Worm (Caenorhabditis elegans) whole organism, L2 larva: ENCODE data around the gene sri-46.

ENCODE experiments used
- C34F6.9 ChIP-seq: fragments of 150-350 bp; optimal IDR thresholded peaks from 2 replicates; lab custom pipeline; 2014; ENCODE audit warnings: missing biosample characterization, missing genetic modification characterization
- F13H6.1 ChIP-seq: sonication (generic microtip); optimal IDR thresholded peaks from 2 replicates; lab custom pipeline; 2016; ENCODE audit warnings: missing genetic modification characterization, missing compliant biosample characterization
- R02D3.7 ChIP-seq: fragments of 150-350 bp; optimal IDR thresholded peaks from 2 replicates; lab custom pipeline; 2014; ENCODE audit warnings: missing biosample characterization, missing genetic modification characterization
- ZK546.5 ChIP-seq: sonication (generic microtip); optimal IDR thresholded peaks from 2 replicates; lab custom pipeline; 2017; ENCODE audit warnings: missing biosample characterization, missing genetic modification characterization
- alr-1 ChIP-seq: fragments of 150-350 bp; optimal IDR thresholded peaks from 2 replicates; lab custom pipeline; 2014; ENCODE audit warnings: missing biosample characterization, missing genetic modification characterization
- blmp-1 ChIP-seq: sonication (generic microtip); optimal IDR thresholded peaks from 2 replicates; lab custom pipeline; 2017; ENCODE audit warnings: missing genetic modification characterization, mild to moderate bottlenecking, missing compliant biosample characterization, antibody characterized with exemption, moderate library complexity; ENCODE audit not compliant: insufficient read depth
- ceh-16 ChIP-seq: fragments of 150-350 bp; optimal IDR thresholded peaks from 2 replicates; lab custom pipeline; 2014; ENCODE audit warnings: missing biosample characterization, missing genetic modification characterization
- crh-2 ChIP-seq: sonication (generic microtip); optimal IDR thresholded peaks from 2 replicates; lab custom pipeline; 2017; ENCODE audit warnings: missing biosample characterization, missing genetic modification characterization
- dmd-4 ChIP-seq: sonication (generic microtip); optimal IDR thresholded peaks from 2 replicates; lab custom pipeline; 2017; ENCODE audit warnings: missing biosample characterization, missing genetic modification characterization
- elt-1 ChIP-seq: fragments of 150-350 bp; optimal IDR thresholded peaks from 2 replicates; lab custom pipeline; 2014; ENCODE audit warnings: missing biosample characterization, missing genetic modification characterization
- elt-3 ChIP-seq: sonication (generic microtip); optimal IDR thresholded peaks from 2 replicates; lab custom pipeline; 2017; ENCODE audit warnings: missing biosample characterization, missing genetic modification characterization
- lin-13 ChIP-seq: fragments of 150-350 bp; optimal IDR thresholded peaks from 2 replicates; lab custom pipeline; 2014; ENCODE audit warnings: missing biosample characterization, missing genetic modification reagents, missing genetic modification characterization
- lsy-2 ChIP-seq, 2 experiments: fragments of 150-350 bp in 1 of 2; sonication (generic microtip) in 1 of 2; optimal IDR thresholded peaks; 2 replicates each; lab custom pipeline; 2014 to 2017; ENCODE audit warnings: missing biosample characterization in 2 of 2, missing genetic modification characterization in 2 of 2
- nhr-12 ChIP-seq: fragments of 150-350 bp; optimal IDR thresholded peaks from 2 replicates; lab custom pipeline; 2014; ENCODE audit warnings: missing biosample characterization, missing genetic modification characterization
- nhr-129 ChIP-seq: fragments of 150-350 bp; optimal IDR thresholded peaks from 2 replicates; lab custom pipeline; 2014; ENCODE audit warnings: missing biosample characterization, missing genetic modification characterization
- nhr-237 ChIP-seq: fragments of 150-350 bp; optimal IDR thresholded peaks from 2 replicates; lab custom pipeline; 2014; ENCODE audit warnings: missing biosample characterization, missing genetic modification characterization
- nhr-25 ChIP-seq: fragments of 150-350 bp; sonication (generic microtip); optimal IDR thresholded peaks from 3 replicates; lab custom pipeline; 2014; ENCODE audit warnings: missing biosample characterization, missing genetic modification characterization
- nhr-77 ChIP-seq: fragments of 150-350 bp; optimal IDR thresholded peaks from 2 replicates; lab custom pipeline; 2014; ENCODE audit warnings: missing biosample characterization, missing genetic modification characterization
- skn-1 ChIP-seq: sonication (generic microtip); optimal IDR thresholded peaks from 2 replicates; lab custom pipeline; 2017; ENCODE audit warnings: missing biosample characterization, missing genetic modification characterization
- sma-3 ChIP-seq: sonication (generic microtip); optimal IDR thresholded peaks from 2 replicates; lab custom pipeline; 2016; ENCODE audit warnings: missing genetic modification reagents, missing genetic modification characterization, missing compliant biosample characterization
- sma-9 ChIP-seq, 2 experiments: fragments of 150-350 bp in 1 of 2; sonication (generic microtip) in 1 of 2; optimal IDR thresholded peaks; 2 replicates each; lab custom pipeline; 2014 to 2016; ENCODE audit warnings: missing genetic modification characterization in 2 of 2, mild to moderate bottlenecking in 1 of 2, missing biosample characterization in 1 of 2, missing compliant biosample characterization in 1 of 2, missing genetic modification reagents in 1 of 2, moderate library complexity in 1 of 2
- unc-55 ChIP-seq: fragments of 150-350 bp; sonication (generic microtip); optimal IDR thresholded peaks from 3 replicates; lab custom pipeline; 2014; ENCODE audit warnings: missing biosample characterization, missing genetic modification reagents, missing genetic modification characterization
- zag-1 ChIP-seq: fragments of 150-350 bp; optimal IDR thresholded peaks from 2 replicates; lab custom pipeline; 2014; ENCODE audit warnings: missing biosample characterization, missing genetic modification characterization
- ztf-1 ChIP-seq: fragments of 200-800 bp; sonication (Bioruptor generic); conservative IDR thresholded peaks from 2 replicates; pipeline ENCODE4 v1.3.6; 2022; ENCODE audit warnings: missing genetic modification characterization, missing compliant biosample characterization
- ztf-11 ChIP-seq: sonication (generic microtip); optimal IDR thresholded peaks from 2 replicates; lab custom pipeline; 2017; ENCODE audit warnings: missing biosample characterization, missing genetic modification characterization
- ztf-4 ChIP-seq: fragments of 150-350 bp; optimal IDR thresholded peaks from 2 replicates; lab custom pipeline; 2014; ENCODE audit warnings: missing biosample characterization, missing genetic modification characterization

The sri-46 gene

DNA sequence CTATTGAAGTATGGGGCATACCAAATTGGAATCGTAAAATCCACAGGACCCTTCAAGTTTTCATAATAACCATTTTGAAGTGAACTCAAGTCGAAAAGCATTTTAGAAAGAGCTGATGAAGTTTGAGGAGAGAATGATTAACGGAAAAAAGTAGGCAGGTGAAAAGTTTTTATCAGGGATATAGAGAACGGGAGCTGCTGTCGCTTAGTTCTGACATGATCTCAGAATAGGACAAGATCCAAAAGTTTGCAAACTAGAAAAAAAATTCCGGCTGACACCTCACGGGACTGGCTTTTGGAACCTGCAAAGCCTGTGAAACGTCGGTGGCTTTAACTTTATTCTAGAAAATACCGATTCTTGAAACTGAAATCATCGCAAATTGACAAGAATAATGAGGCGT, at the start of gene sri-46:
TSS of gene sri-46 (minus strand) at position 101 of the 400 bp plus-strand sequence.
- no peak for TF ChIP-seq ztf-11
- no peak for TF ChIP-seq C34F6.9 (tag; lab: Kevin White, UChicago)
- no peak for TF ChIP-seq nhr-237 (tag; lab: Kevin White, UChicago)

DNA sequence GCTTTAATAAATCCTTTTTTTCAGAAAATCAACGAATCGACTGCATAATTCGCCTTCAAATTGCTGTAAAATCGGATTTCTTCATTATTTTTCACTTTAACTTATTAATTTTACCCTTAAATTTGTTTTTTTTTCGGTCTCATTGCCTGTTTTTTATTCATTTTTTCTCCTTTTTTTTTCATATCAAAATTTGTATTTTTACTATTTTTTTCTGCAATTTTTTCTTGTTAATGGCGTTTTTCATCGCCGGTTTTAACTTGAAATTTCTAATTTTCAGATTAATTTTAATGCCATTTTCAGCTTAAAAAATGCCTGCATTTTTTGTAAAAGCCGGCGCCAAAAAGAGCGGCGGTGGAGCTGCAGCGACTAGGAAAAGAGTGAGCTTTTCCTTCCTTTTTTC, 38.2 kb upstream of the sri-46 start, which contains the start of gene T02H6.1:
TSS of gene T02H6.1 (plus strand) at position 301 of the 400 bp plus-strand sequence.
- TF ChIP-seq ZK546.5 (tag; lab: Kevin White, UChicago) = no peak
- TF ChIP-seq sma-9 (GFP tag; optimal IDR thresholded peaks at IDR 0.05; lab: Kevin White, UChicago) = no peak
- no peak for TF ChIP-seq sma-9 (tag; optimal IDR thresholded peaks at IDR 0.05; lab: Kevin White, UChicago)
- TF ChIP-seq nhr-77 (tag; lab: Kevin White, UChicago) = no peak
- no peak for TF ChIP-seq F13H6.1 (tag; lab: Kevin White, UChicago)
- no peak for TF ChIP-seq nhr-12 (tag; lab: Kevin White, UChicago)
- TF ChIP-seq blmp-1 = no peak
- no peak for TF ChIP-seq ztf-1 (GFP tag; lab: Robert Waterston, UW)

DNA sequence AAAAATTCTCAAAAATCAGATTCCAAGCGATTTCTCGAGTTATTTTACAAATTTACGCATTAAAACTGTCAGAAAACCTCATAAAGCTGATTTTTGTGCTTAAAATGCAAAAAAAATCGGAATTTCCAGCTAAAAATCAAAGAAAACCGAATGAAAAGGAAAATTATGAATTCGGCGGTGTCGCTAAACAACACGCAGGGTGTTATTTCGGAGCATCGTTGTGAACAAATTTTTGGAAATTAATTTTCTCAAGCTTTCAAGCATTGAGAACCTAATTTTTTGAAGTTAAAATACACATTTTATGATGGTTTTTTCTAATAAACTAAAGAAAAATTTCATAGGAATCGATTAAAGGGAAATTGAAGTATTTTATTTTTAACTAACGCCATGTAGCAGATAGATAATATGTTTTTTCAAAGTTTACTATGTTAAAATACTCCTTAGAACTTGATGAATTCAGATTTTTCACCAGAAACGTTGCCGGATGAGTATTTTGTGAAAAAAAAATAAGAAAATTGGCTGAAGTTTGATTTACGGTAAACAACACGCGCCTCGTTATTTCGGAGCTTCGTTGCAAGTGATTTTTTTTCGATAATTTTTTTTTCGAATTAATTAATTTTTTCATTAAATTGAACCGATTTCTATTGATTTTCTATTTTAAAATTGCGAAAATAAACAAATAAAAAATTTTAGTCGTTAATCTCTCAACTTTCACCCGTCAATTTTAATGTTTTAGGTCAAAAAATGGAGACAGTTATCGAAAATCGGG, 30.6 kb upstream of the sri-46 start, which contains the start of gene thoc-1:
TSS of gene thoc-1 (plus strand) at position 737 of the 769 bp plus-strand sequence.
- TF ChIP-seq lsy-2 (tag; optimal IDR thresholded peaks at IDR 0.05; lab: Kevin White, UChicago) = peak in 1 of 2 experiments; percentile 16
- TF ChIP-seq alr-1 (tag; lab: Kevin White, UChicago) = no peak

DNA sequence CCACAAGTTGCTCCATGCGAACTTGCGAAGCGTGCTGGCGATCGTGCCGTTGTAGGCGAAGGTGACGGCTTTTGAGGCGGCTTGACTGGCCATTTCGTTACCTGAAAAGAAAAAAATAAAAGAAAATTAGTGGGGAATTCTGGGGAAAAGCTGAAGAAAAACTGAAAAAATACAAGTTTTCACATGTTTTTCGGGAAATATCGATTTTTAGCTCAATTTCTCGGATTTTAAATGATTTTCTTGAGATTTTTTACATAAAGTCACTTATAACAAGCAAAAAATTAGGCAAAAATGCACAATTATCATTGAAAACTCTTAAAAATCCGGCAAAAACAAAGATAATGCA, 30.1 kb upstream of the sri-46 start, which contains the start of gene T02H6.11:
TSS of gene T02H6.11 (minus strand) at position 101 of the 346 bp plus-strand sequence.
- no peak for TF ChIP-seq alr-1 (tag; lab: Kevin White, UChicago)
- TF ChIP-seq F13H6.1 (tag; lab: Kevin White, UChicago) = no peak
- TF ChIP-seq nhr-77 (tag; lab: Kevin White, UChicago) = no peak
- no peak for TF ChIP-seq ceh-16 (tag; lab: Kevin White, UChicago)
- TF ChIP-seq elt-3 (tag; lab: Kevin White, UChicago) = no peak
- TF ChIP-seq, all 48 proteins: peak for 0

DNA sequence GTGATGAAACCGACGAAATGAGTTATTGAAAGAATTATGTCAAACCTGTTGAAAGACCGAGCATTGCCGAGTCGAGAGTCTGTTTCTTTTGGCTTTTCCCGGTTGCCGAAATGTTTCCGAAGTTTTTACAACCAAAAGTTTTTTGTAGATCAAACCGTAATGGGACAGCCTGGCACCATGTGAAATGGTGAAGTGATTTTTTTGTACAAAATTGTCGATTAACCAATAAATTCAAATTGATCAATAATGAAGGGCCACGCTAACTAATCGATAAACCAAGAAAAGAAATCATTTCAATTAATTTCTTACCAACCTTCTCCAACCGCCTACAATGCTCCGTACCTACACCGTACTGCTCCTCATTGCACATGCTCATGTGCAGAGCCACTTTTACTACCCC, 20.6 kb upstream of the sri-46 start, which contains the start of gene T02H6.3:
TSS of gene T02H6.3 (plus strand) at position 301 of the 400 bp plus-strand sequence.
- TF ChIP-seq skn-1 (tag; lab: Kevin White, UChicago) = no peak

DNA sequence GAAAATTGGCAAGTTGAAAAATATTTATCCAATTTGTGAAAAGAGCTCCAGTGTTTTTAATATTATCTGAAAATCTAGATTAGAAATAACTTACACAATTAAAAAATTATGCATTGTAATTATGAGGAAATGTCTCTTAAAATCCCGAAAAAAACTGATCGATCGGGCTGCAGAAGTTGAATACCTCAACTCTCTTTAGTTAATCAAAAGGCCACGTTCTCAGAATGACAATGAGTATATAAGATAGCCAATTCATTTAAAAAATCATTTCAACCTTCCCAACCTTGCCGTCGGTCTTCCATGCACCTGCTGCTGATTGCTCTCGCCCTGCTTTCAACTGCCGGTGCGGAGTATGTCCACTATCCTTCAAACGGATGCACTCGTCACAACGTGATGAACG, 18.8 kb upstream of the sri-46 start, which contains the start of gene T02H6.4:
TSS of gene T02H6.4 (plus strand) at position 301 of the 400 bp plus-strand sequence.
- TF ChIP-seq lin-13 (GFP tag; lab: Kevin White, UChicago) (no peak), elt-3 (tag; lab: Kevin White, UChicago) (no peak), dmd-4 (tag; lab: Kevin White, UChicago) (no peak), sma-3 (GFP tag; lab: Kevin White, UChicago) (no peak), ztf-4 (no peak), elt-1 (tag; lab: Kevin White, UChicago) (no peak), crh-2 (tag; lab: Kevin White, UChicago) (no peak), sma-9 (GFP tag; optimal IDR thresholded peaks at IDR 0.05; lab: Kevin White, UChicago) (no peak), sma-9 (tag; optimal IDR thresholded peaks at IDR 0.05; lab: Kevin White, UChicago) (no peak), unc-55 (GFP tag; lab: Kevin White, UChicago) (no peak), skn-1 (tag; lab: Kevin White, UChicago) (no peak), nhr-237 (tag; lab: Kevin White, UChicago) (no peak), F13H6.1 (tag; lab: Kevin White, UChicago) (no peak), alr-1 (tag; lab: Kevin White, UChicago) (no peak), ceh-16 (tag; lab: Kevin White, UChicago) (no peak), nhr-25 (tag; lab: Kevin White, UChicago) (no peak), zag-1 (tag; lab: Kevin White, UChicago) (no peak), nhr-129 (no peak), R02D3.7 (tag; lab: Kevin White, UChicago) (no peak), nhr-12 (tag; lab: Kevin White, UChicago) (no peak), ZK546.5 (tag; lab: Kevin White, UChicago) (no peak)
